Fruit fly (Drosophila melanogaster) whole organism, embryonic: ENCODE data around the gene CG14515.

Experiments used
- CG10979 ChIP-seq: fragments of 200-800 bp; sonication (Bioruptor generic); optimal IDR thresholded peaks from 2 replicates; lab custom pipeline; 2018; ENCODE audit warnings: missing biosample characterization, mild to moderate bottlenecking, missing genetic modification characterization, moderate library complexity
- CG11093 ChIP-seq: fragments of 200-800 bp; sonication (Bioruptor generic); IDR thresholded peaks from 3 replicates; pipeline ENCODE4 v1.3.6; 2022; ENCODE audit warnings: missing biosample characterization, missing genetic modification characterization
- CG12744 ChIP-seq: fragments of 200-800 bp; sonication (Bioruptor generic); optimal IDR thresholded peaks from 2 replicates; lab custom pipeline; 2016; ENCODE audit warnings: missing biosample characterization, missing genetic modification characterization
- CG13287 ChIP-seq: fragments of 200-800 bp; sonication (Bioruptor generic); IDR thresholded peaks from 2 replicates; pipeline ENCODE4 v1.3.6; 2022; ENCODE audit warnings: missing biosample characterization, missing genetic modification characterization; ENCODE audit not compliant: partially characterized antibody
- CG14050 ChIP-seq: fragments of 200-800 bp; sonication (Bioruptor generic); IDR thresholded peaks from 3 replicates; pipeline ENCODE4 v1.3.6; 2022; ENCODE audit warnings: missing biosample characterization, missing genetic modification characterization
- CG14710 ChIP-seq: fragments of 200-800 bp; sonication (Bioruptor generic); optimal IDR thresholded peaks from 3 replicates; lab custom pipeline; 2019; ENCODE audit warnings: missing biosample characterization, mild to moderate bottlenecking, missing genetic modification characterization, moderate library complexity
- CG18011 ChIP-seq: fragments of 200-800 bp; sonication (Bioruptor generic); optimal IDR thresholded peaks from 2 replicates; lab custom pipeline; 2017; ENCODE audit warnings: missing biosample characterization, missing genetic modification characterization, mild to moderate bottlenecking, moderate library complexity, missing genotype
- CG30403 ChIP-seq: fragments of 200-800 bp; sonication (Bioruptor generic); optimal IDR thresholded peaks from 3 replicates; lab custom pipeline; 2016; ENCODE audit warnings: missing biosample characterization, missing genetic modification characterization
- CG31441 ChIP-seq: fragments of 200-800 bp; sonication (Bioruptor generic); IDR thresholded peaks from 2 replicates; pipeline ENCODE4 v1.3.6; 2022; ENCODE audit warnings: missing biosample characterization, missing genetic modification characterization
- CG4360 ChIP-seq: fragments of 200-800 bp; sonication (Bioruptor generic); IDR thresholded peaks from 2 replicates; pipeline ENCODE4 v1.3.6; 2022; ENCODE audit warnings: missing biosample characterization, missing genetic modification characterization
- CG5953 ChIP-seq: fragments of 200-800 bp; sonication (Bioruptor generic); IDR thresholded peaks from 2 replicates; pipeline ENCODE4 v1.3.6; 2022; ENCODE audit warnings: missing biosample characterization, missing genetic modification characterization
- CG6765 ChIP-seq: fragments of 200-800 bp; sonication (Bioruptor generic); optimal IDR thresholded peaks from 3 replicates; lab custom pipeline; 2017; ENCODE audit warnings: missing biosample characterization, mild to moderate bottlenecking, missing genetic modification characterization
- Dip3 ChIP-seq: fragments of 200-800 bp; sonication (Bioruptor generic); optimal IDR thresholded peaks from 3 replicates; lab custom pipeline; 2016; ENCODE audit warnings: missing biosample characterization, missing genetic modification characterization
- Dp ChIP-seq: fragments of 200-800 bp; sonication (Bioruptor generic); optimal IDR thresholded peaks from 2 replicates; lab custom pipeline; 2018; ENCODE audit warnings: missing biosample characterization, mild to moderate bottlenecking, missing genetic modification characterization, moderate library complexity
- GATAe ChIP-seq: fragments of 200-800 bp; sonication (Bioruptor generic); conservative IDR thresholded peaks from 2 replicates; pipeline ENCODE4 v1.3.6; 2022; ENCODE audit warnings: missing biosample characterization, missing genetic modification characterization
- Hmr ChIP-seq: fragments of 200-800 bp; sonication (Bioruptor generic); optimal IDR thresholded peaks from 3 replicates; lab custom pipeline; 2017; ENCODE audit warnings: mild to moderate bottlenecking, missing biosample characterization, missing genetic modification reagents, missing genetic modification characterization
- Hr78 ChIP-seq, 2 experiments: fragments of 200-800 bp in 1 of 2; fragments of >200 bp in 1 of 2; sonication (Bioruptor generic) in 1 of 2; optimal IDR thresholded peaks; 2 replicates each; lab custom pipeline; 2017 to 2019; ENCODE audit warnings: missing biosample characterization in 2 of 2, missing genetic modification characterization in 2 of 2, mild to moderate bottlenecking in 1 of 2, moderate library complexity in 1 of 2
- Kr ChIP-seq: fragments of 200-800 bp; sonication (Bioruptor generic); optimal IDR thresholded peaks from 2 replicates; lab custom pipeline; 2017; ENCODE audit warnings: missing biosample characterization, mild to moderate bottlenecking, missing genetic modification characterization
- Max ChIP-seq: fragments of 200-800 bp; sonication (Bioruptor generic); optimal IDR thresholded peaks from 2 replicates; lab custom pipeline; 2016; ENCODE audit warnings: missing biosample characterization, mild to moderate bottlenecking, missing genetic modification characterization
- Mes4 ChIP-seq: fragments of 200-800 bp; sonication (Bioruptor generic); optimal IDR thresholded peaks from 2 replicates; lab custom pipeline; 2016; ENCODE audit warnings: missing biosample characterization, missing genetic modification characterization
- Nf-YB ChIP-seq: fragments of 200-800 bp; sonication (Bioruptor generic); optimal IDR thresholded peaks from 3 replicates; lab custom pipeline; 2019; ENCODE audit warnings: missing biosample characterization, mild to moderate bottlenecking, missing genetic modification characterization, moderate library complexity
- Opbp ChIP-seq: fragments of 200-800 bp; sonication (Bioruptor generic); IDR thresholded peaks from 3 replicates; pipeline ENCODE4 v1.3.6; 2022; ENCODE audit warnings: missing biosample characterization, missing genetic modification characterization; ENCODE audit not compliant: partially characterized antibody
- Trl ChIP-seq, 3 experiments: fragments of >200 bp in 2 of 3; fragments of 200-800 bp in 1 of 3; sonication (Bioruptor generic) in 1 of 3; optimal IDR thresholded peaks; 2 replicates in 1 of 3; 3 replicates in 2 of 3; lab custom pipeline; 2016 to 2017; ENCODE audit warnings: missing biosample characterization in 1 of 3, missing genetic modification characterization in 1 of 3
- Usf ChIP-seq: fragments of 200-800 bp; sonication (Bioruptor generic); optimal IDR thresholded peaks from 2 replicates; lab custom pipeline; 2017; ENCODE audit warnings: missing genotype, missing biosample characterization, missing genetic modification characterization
- bbx ChIP-seq: fragments of 200-800 bp; sonication (Bioruptor generic); IDR thresholded peaks from 2 replicates; pipeline ENCODE4 v1.3.6; 2022; ENCODE audit warnings: missing biosample characterization, missing genetic modification characterization; ENCODE audit not compliant: partially characterized antibody
- cwo ChIP-seq: fragments of 200-800 bp; sonication (Bioruptor generic); optimal IDR thresholded peaks from 3 replicates; lab custom pipeline; 2017; ENCODE audit warnings: missing biosample characterization, missing genetic modification characterization, mild to moderate bottlenecking, moderate library complexity, missing genetic modification reagents
- dmrt11E ChIP-seq: fragments of 200-800 bp; sonication (Bioruptor generic); optimal IDR thresholded peaks from 3 replicates; lab custom pipeline; 2018; ENCODE audit warnings: missing biosample characterization, mild to moderate bottlenecking, missing genetic modification characterization, moderate library complexity
- emc ChIP-seq: fragments of 200-800 bp; sonication (Bioruptor generic); optimal IDR thresholded peaks from 2 replicates; lab custom pipeline; 2016; ENCODE audit warnings: missing biosample characterization, missing genetic modification characterization
- exex ChIP-seq: fragments of 200-800 bp; sonication (Bioruptor generic); optimal IDR thresholded peaks from 4 replicates; lab custom pipeline; 2018; ENCODE audit warnings: missing biosample characterization, mild to moderate bottlenecking, missing genetic modification characterization, moderate library complexity
- fd102C ChIP-seq: fragments of 200-800 bp; sonication (Bioruptor generic); optimal IDR thresholded peaks from 2 replicates; lab custom pipeline; 2018; ENCODE audit warnings: missing biosample characterization, mild to moderate bottlenecking, missing genetic modification characterization, moderate library complexity
- grn ChIP-seq: fragments of 200-800 bp; sonication (Bioruptor generic); optimal IDR thresholded peaks from 3 replicates; lab custom pipeline; 2017; ENCODE audit warnings: missing biosample characterization, missing genetic modification characterization
- gro ChIP-seq: fragments of 200-800 bp; sonication (Bioruptor generic); optimal IDR thresholded peaks from 2 replicates; lab custom pipeline; 2016; ENCODE audit warnings: missing biosample characterization, missing genetic modification characterization
- hkb ChIP-seq, 2 experiments: fragments of 200-800 bp in 1 of 2; fragments of >200 bp in 1 of 2; sonication (Bioruptor generic) in 1 of 2; IDR thresholded peaks in 1 of 2; optimal IDR thresholded peaks in 1 of 2; 2 replicates each; pipeline versions ENCODE4 v1.3.6 to Lab custom; 2017 to 2022; ENCODE audit warnings: missing biosample characterization in 1 of 2, missing genetic modification characterization in 1 of 2
- ken ChIP-seq: fragments of 200-800 bp; sonication (Bioruptor generic); IDR thresholded peaks from 3 replicates; pipeline ENCODE4 v1.3.6; 2022; ENCODE audit warnings: missing biosample characterization, missing genetic modification characterization
- mirr ChIP-seq: fragments of 200-800 bp; sonication (Bioruptor generic); optimal IDR thresholded peaks from 3 replicates; lab custom pipeline; 2018; ENCODE audit warnings: missing biosample characterization, mild to moderate bottlenecking, missing genetic modification characterization
- nau ChIP-seq: fragments of 200-800 bp; sonication (Bioruptor generic); optimal IDR thresholded peaks from 3 replicates; lab custom pipeline; 2017; ENCODE audit warnings: missing biosample characterization, mild to moderate bottlenecking, missing genetic modification characterization, missing genetic modification reagents
- nerfin-1 ChIP-seq: fragments of 200-800 bp; sonication (Bioruptor generic); optimal IDR thresholded peaks from 3 replicates; lab custom pipeline; 2019; ENCODE audit warnings: missing biosample characterization, mild to moderate bottlenecking, missing genetic modification characterization, moderate library complexity
- nerfin-2 ChIP-seq: fragments of 200-800 bp; sonication (Bioruptor generic); IDR thresholded peaks from 2 replicates; pipeline ENCODE4 v1.3.6; 2022; ENCODE audit warnings: missing biosample characterization, missing genetic modification characterization; ENCODE audit not compliant: partially characterized antibody
- pnt ChIP-seq: fragments of 200-800 bp; sonication (Bioruptor generic); optimal IDR thresholded peaks from 3 replicates; lab custom pipeline; 2016; ENCODE audit warnings: missing biosample characterization, missing genetic modification characterization
- sens ChIP-seq: fragments of 200-800 bp; sonication (Bioruptor generic); peaks from one replicate; lab custom pipeline; 2016; ENCODE audit warnings: missing biosample characterization, missing genetic modification characterization
- sens-2 ChIP-seq: fragments of 200-800 bp; sonication (Bioruptor generic); IDR thresholded peaks from 2 replicates; pipeline ENCODE4 v1.3.6; 2022; ENCODE audit warnings: missing biosample characterization, missing genetic modification characterization
- ssp ChIP-seq: fragments of 200-800 bp; sonication (Bioruptor generic); IDR thresholded peaks from 2 replicates; pipeline ENCODE4 v1.3.6; 2022; ENCODE audit warnings: missing biosample characterization, missing genetic modification characterization
- stwl ChIP-seq: fragments of 200-800 bp; sonication (Bioruptor generic); optimal IDR thresholded peaks from 3 replicates; lab custom pipeline; 2018; ENCODE audit warnings: missing biosample characterization, mild to moderate bottlenecking, missing genetic modification characterization, moderate library complexity
- sug ChIP-seq: fragments of 200-800 bp; optimal IDR thresholded peaks from 2 replicates; lab custom pipeline; 2019; ENCODE audit warnings: missing biosample characterization, mild to moderate bottlenecking, missing genetic modification characterization, moderate library complexity
- zen2 ChIP-seq: fragments of 200-800 bp; sonication (Bioruptor generic); IDR thresholded peaks from 3 replicates; pipeline ENCODE4 v1.3.6; 2022; ENCODE audit warnings: missing biosample characterization, missing genetic modification characterization; ENCODE audit not compliant: partially characterized antibody

The CG14515 gene

DNA sequence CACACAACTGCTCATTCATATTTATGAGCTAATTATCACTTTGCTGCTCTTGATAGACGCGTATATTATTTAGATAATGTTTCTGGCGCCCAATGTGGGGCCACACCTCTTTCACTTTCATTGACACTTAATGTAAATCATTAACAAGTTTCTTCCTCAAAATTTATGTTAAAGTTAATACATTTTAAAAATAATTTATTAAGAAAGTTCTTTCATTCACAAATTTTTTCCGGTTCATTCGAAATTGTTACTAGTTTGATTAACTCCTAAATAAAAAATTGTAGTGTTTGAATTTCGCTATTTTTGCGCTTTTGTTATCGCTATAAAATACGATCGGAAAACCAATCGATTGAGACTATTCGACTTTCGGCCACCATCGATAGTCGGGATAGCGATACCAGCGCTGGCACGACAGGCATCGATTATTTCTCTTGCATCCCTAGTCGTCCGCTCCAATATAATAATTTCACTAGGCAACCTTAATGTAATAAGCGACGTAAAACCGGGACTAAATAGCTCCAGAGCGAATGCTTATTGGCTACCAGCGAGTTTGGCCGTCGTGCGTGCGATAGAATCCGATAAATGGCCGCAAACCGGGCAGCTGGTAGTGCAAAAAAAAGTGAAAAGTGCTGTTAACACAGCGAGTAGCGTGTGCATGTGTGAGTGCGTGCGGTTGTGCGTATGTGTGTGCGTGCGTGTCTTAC lies 31.5 kb downstream of the CG14515 start, which contains the start of gene Usp1 (continued):
- TF ChIP-seq CG30403 (GFP tag; lab: Kevin White, UChicago) (no peak), sens (GFP tag; lab: Kevin White, UChicago) (peak; percentile 77), hkb (optimal IDR thresholded peaks at IDR 0.05; lab: Kevin White, UChicago) (no peak), hkb (GFP tag; IDR thresholded peaks at IDR 0.05; lab: Robert Waterston, UW) (no peak), ken (GFP tag; lab: Robert Waterston, UW) (no peak), bbx (GFP tag; lab: Robert Waterston, UW) (peak; percentile 97), nerfin-2 (peak; percentile 96), CG5953 (GFP tag; lab: Robert Waterston, UW) (no peak), nerfin-1 (tag; lab: Kevin White, UChicago) (peak; percentile 32), CG18011 (GFP tag; lab: Kevin White, UChicago) (no peak), stwl (tag; lab: Kevin White, UChicago) (peak; percentile 81), Usf (GFP tag; lab: Kevin White, UChicago) (no peak), Dp (GFP tag; lab: Kevin White, UChicago) (peak; percentile 90), CG11093 (GFP tag; lab: Robert Waterston, UW) (no peak), Opbp (GFP tag; lab: Robert Waterston, UW) (peak; percentile 96), CG10979 (peak; percentile 16), CG13287 (GFP tag; lab: Robert Waterston, UW) (peak; percentile 96), zen2 (peak; percentile 94), CG31441 (GFP tag; lab: Robert Waterston, UW) (no peak), fd102C (GFP tag; lab: Kevin White, UChicago) (no peak), Max (GFP tag; lab: Kevin White, UChicago) (peak; percentile 6), CG14050 (GFP tag; lab: Robert Waterston, UW) (no peak), pnt (GFP tag; lab: Kevin White, UChicago) (no peak)

DNA sequence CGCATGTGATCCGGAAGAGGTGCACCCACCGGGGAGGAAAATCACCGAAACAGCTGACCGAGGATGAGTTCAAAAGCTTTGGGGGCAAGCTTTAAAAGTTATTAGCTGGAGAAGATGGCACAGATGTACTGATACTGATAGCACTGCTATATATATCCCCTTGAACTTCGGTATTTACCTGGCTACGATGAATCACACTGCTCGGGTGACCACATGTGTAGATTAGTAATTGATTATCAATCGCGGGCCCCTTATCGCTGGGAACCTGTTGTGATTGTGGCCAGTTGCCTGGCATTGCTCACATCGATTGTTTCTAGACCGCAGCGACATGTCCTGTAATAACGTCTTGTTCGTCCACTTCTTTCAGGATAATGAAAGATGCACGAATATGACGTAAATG lies 32.6 kb downstream of the CG14515 start:
- TF ChIP-seq dmrt11E (tag; lab: Kevin White, UChicago) (no peak), CG14710 (tag; lab: Kevin White, UChicago) (no peak), CG6765 (GFP tag; lab: Kevin White, UChicago) (no peak), CG12744 (GFP tag; lab: Kevin White, UChicago) (no peak), Mes4 (GFP tag; lab: Kevin White, UChicago) (no peak), mirr (peak; percentile 32), CG4360 (GFP tag; lab: Robert Waterston, UW) (no peak), CG18011 (GFP tag; lab: Kevin White, UChicago) (no peak), exex (tag; lab: Kevin White, UChicago) (peak; percentile 69), Trl (optimal IDR thresholded peaks at IDR 0.05; lab: Kevin White, UChicago) (no peak), Trl (GFP tag; optimal IDR thresholded peaks at IDR 0.05; lab: Kevin White, UChicago) (no peak), cwo (peak; percentile 9), GATAe (GFP tag; lab: Robert Waterston, UW) (peak; percentile 40; the same call in 1 of the 2 replicates), ssp (GFP tag; lab: Robert Waterston, UW) (peak; percentile 10; the same call in 1 of the 2 replicates), sens-2 (GFP tag; lab: Robert Waterston, UW) (no peak), Kr (GFP tag; lab: Kevin White, UChicago) (no peak), Nf-YB (GFP tag; lab: Kevin White, UChicago) (no peak), sug (tag; lab: Kevin White, UChicago) (peak; percentile 51), emc (GFP tag; lab: Kevin White, UChicago) (no peak), grn (GFP tag; lab: Kevin White, UChicago) (peak; percentile 73), Hr78 (GFP tag; optimal IDR thresholded peaks at IDR 0.05; lab: Kevin White, UChicago) (peak in 1 of 2 experiments; percentile 11), Hmr (no peak), fd102C (GFP tag; lab: Kevin White, UChicago) (no peak), Dip3 (GFP tag; lab: Kevin White, UChicago) (no peak), CG13287 (GFP tag; lab: Robert Waterston, UW) (no peak), gro (no peak), nau (GFP tag; lab: Kevin White, UChicago) (no peak)
